Fruit fly (Drosophila melanogaster): ENCODE data around the gene CG18814.

- TF ChIP-seq psq (GFP tag; optimal IDR thresholded peaks at IDR 0.05): no peak
- TF ChIP-seq dl (GFP tag; optimal IDR thresholded peaks at IDR 0.05; ENCODE audit: insufficient read depth in 1 of 2, partially characterized antibody in 2 of 2): no peak
- no peak for TF ChIP-seq lola (GFP tag; optimal IDR thresholded peaks at IDR 0.05)
- TF ChIP-seq OdsH (GFP tag; optimal IDR thresholded peaks at IDR 0.05): no peak
- TF ChIP-seq h (GFP tag; optimal IDR thresholded peaks at IDR 0.05): no peak
- TF ChIP-seq CG32264 (GFP tag; optimal IDR thresholded peaks at IDR 0.05): no peak
- TF ChIP-seq jim (GFP tag; optimal IDR thresholded peaks at IDR 0.05): no peak
- no peak for TF ChIP-seq Myc (optimal IDR thresholded peaks at IDR 0.05)
- TF ChIP-seq Mio (GFP tag; optimal IDR thresholded peaks at IDR 0.05): no peak
- no peak for TF ChIP-seq brk (GFP tag; optimal IDR thresholded peaks at IDR 0.05)
These were observed 24.1 kb downstream of the CG18814 start for dm6 chr3L:16393700-16394099.
